Fruit fly (Drosophila melanogaster) whole organism: Measurements from ENCODE around the gene CG6770.

Source experiments
- CG8478 ChIP-seq: fragments of >200 bp; optimal IDR thresholded peaks from 2 replicates; lab custom pipeline; 2018; ENCODE audit warnings: inconsistent platforms
- Dll ChIP-seq: fragments of >200 bp; optimal IDR thresholded peaks from 2 replicates; lab custom pipeline; 2017
- EcR ChIP-seq, 2 experiments: fragments of >200 bp; optimal IDR thresholded peaks; 2 replicates each; lab custom pipeline; 2017; ENCODE audit warnings: missing biosample characterization in 2 of 2, missing genetic modification characterization in 2 of 2, missing genetic modification reagents in 2 of 2
- pan ChIP-seq: fragments of >200 bp; optimal IDR thresholded peaks from 2 replicates; lab custom pipeline; 2017
- psq ChIP-seq: fragments of >200 bp; optimal IDR thresholded peaks from 2 replicates; lab custom pipeline; 2017
- usp ChIP-seq: fragments of >200 bp; optimal IDR thresholded peaks from 2 replicates; lab custom pipeline; 2017; ENCODE audit warnings: missing biosample characterization, missing genetic modification characterization, mixed read lengths

DNA sequence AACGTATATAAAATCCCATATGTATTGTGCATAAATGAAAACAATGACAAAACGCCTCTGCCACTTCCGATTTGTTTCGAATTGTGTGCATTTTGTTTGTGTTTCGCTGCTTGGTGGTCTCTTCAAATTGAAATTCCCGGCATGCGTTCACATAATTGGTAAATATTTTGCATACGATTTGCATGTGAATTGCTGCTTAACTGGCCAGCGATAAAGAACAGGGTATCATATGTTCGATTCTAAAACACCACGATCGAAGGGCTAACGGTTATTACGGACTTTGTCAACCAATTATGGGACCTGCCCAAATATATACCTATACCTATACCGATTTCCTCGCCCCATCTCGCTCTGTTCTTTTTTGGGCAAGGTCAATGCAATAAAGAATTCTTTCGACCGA lies 17.8 kb downstream of the CG6770 start:
- TF ChIP-seq pan (lab: Kevin White, UChicago), result no peak
- no peak for TF ChIP-seq usp (GFP tag; lab: Kevin White, UChicago)
- TF ChIP-seq EcR (GFP tag; optimal IDR thresholded peaks at IDR 0.05; lab: Kevin White, UChicago), result no peak
- no peak for TF ChIP-seq CG8478 (lab: Kevin White, UChicago)
- TF ChIP-seq psq (lab: Kevin White, UChicago), result no peak
- TF ChIP-seq Dll, result no peak
